Worm (Caenorhabditis elegans) whole organism, L1 larva: ENCODE measurements around the gene nhr-71.

Source experiments
- C04F5.9 ChIP-seq: sonication (generic microtip); optimal IDR thresholded peaks from 2 replicates; lab custom pipeline; 2016; ENCODE audit warnings: missing genetic modification characterization, missing compliant biosample characterization
- C34B4.2 ChIP-seq: sonication (generic microtip); optimal IDR thresholded peaks from 2 replicates; lab custom pipeline; 2017; ENCODE audit warnings: mild to moderate bottlenecking, missing genetic modification characterization, missing compliant biosample characterization
- aha-1 ChIP-seq: fragments of 150-350 bp; optimal IDR thresholded peaks from 2 replicates; lab custom pipeline; 2014; ENCODE audit warnings: missing biosample characterization, missing genetic modification characterization
- alr-1 ChIP-seq: fragments of 200-800 bp; sonication (Bioruptor generic); optimal IDR thresholded peaks from 2 replicates; lab custom pipeline; 2018; ENCODE audit warnings: borderline replicate concordance, mild to moderate bottlenecking, missing genetic modification characterization, missing compliant biosample characterization
- aly-2 ChIP-seq: fragments of 150-350 bp; optimal IDR thresholded peaks from 2 replicates; lab custom pipeline; 2014; ENCODE audit warnings: missing biosample characterization, missing genetic modification characterization
- blmp-1 ChIP-seq: fragments of 150-350 bp; optimal IDR thresholded peaks from 2 replicates; lab custom pipeline; 2014; ENCODE audit warnings: missing biosample characterization, missing genetic modification characterization
- ceh-8 ChIP-seq: fragments of 200-800 bp; sonication (Bioruptor generic); optimal IDR thresholded peaks from 2 replicates; lab custom pipeline; 2018; ENCODE audit warnings: mild to moderate bottlenecking, missing genetic modification characterization, moderate library complexity, missing compliant biosample characterization
- ceh-88 ChIP-seq: fragments of 200-800 bp; sonication (Bioruptor generic); IDR thresholded peaks from 2 replicates; pipeline ENCODE4 v1.3.6; 2022; ENCODE audit warnings: missing genetic modification characterization, missing compliant biosample characterization
- ceh-90 ChIP-seq: sonication (generic microtip); optimal IDR thresholded peaks from 2 replicates; lab custom pipeline; 2016; ENCODE audit warnings: missing genetic modification characterization, missing compliant biosample characterization
- ces-1 ChIP-seq: fragments of 150-350 bp; optimal IDR thresholded peaks from 2 replicates; lab custom pipeline; 2014; ENCODE audit warnings: missing biosample characterization, missing genetic modification reagents, missing genetic modification characterization
- dpl-1 ChIP-seq, 3 experiments: fragments of 150-350 bp in 2 of 3; sonication (generic microtip) in 1 of 3; optimal IDR thresholded peaks; 2 replicates each; lab custom pipeline; 2014 to 2017; ENCODE audit warnings: missing biosample characterization in 3 of 3, missing genetic modification characterization in 3 of 3, missing genetic modification reagents in 3 of 3
- dsc-1 ChIP-seq: sonication (generic microtip); optimal IDR thresholded peaks from 2 replicates; lab custom pipeline; 2016; ENCODE audit warnings: mild to moderate bottlenecking, missing genetic modification characterization, missing compliant biosample characterization
- efl-3 ChIP-seq: fragments of 200-800 bp; sonication (Bioruptor generic); optimal IDR thresholded peaks from 2 replicates; lab custom pipeline; 2018; ENCODE audit warnings: mild to moderate bottlenecking, missing genetic modification characterization, missing compliant biosample characterization
- egl-13 ChIP-seq: sonication (generic microtip); optimal IDR thresholded peaks from 2 replicates; lab custom pipeline; 2016; ENCODE audit warnings: missing genotype, missing genetic modification reagents, missing genetic modification characterization, missing compliant biosample characterization
- egl-27 ChIP-seq, 2 experiments: fragments of 150-350 bp in 1 of 2; sonication (generic microtip); optimal IDR thresholded peaks; 3 replicates each; lab custom pipeline; 2017 to 2018; ENCODE audit warnings: missing biosample characterization in 2 of 2, missing genetic modification characterization in 2 of 2, missing genetic modification reagents in 2 of 2
- elt-2 ChIP-seq: sonication (generic microtip); optimal IDR thresholded peaks from 2 replicates; lab custom pipeline; 2016; ENCODE audit warnings: missing genetic modification characterization, mild to moderate bottlenecking, inconsistent platforms, missing compliant biosample characterization, missing genetic modification reagents
- elt-3 ChIP-seq, 6 experiments: fragments of 150-350 bp in 1 of 6; sonication (generic microtip); optimal IDR thresholded peaks; 2 replicates each; lab custom pipeline; 2017 to 2018; ENCODE audit warnings: missing biosample characterization in 6 of 6, missing genetic modification characterization in 6 of 6, inconsistent platforms in 1 of 6
- ets-5 ChIP-seq: fragments of 200-800 bp; sonication (Bioruptor generic); IDR thresholded peaks from 2 replicates; pipeline ENCODE4 v1.3.6; 2022; ENCODE audit warnings: missing genetic modification characterization, missing compliant biosample characterization
- fkh-10 ChIP-seq: sonication (generic microtip); optimal IDR thresholded peaks from 2 replicates; lab custom pipeline; 2017; ENCODE audit warnings: missing biosample characterization, missing genetic modification reagents, missing genetic modification characterization
- fkh-4 ChIP-seq: sonication (generic microtip); optimal IDR thresholded peaks from 2 replicates; lab custom pipeline; 2016; ENCODE audit warnings: missing compliant biosample characterization, missing genetic modification characterization, borderline replicate concordance
- fkh-8 ChIP-seq: sonication (generic microtip); optimal IDR thresholded peaks from 2 replicates; lab custom pipeline; 2016; ENCODE audit warnings: mild to moderate bottlenecking, missing genetic modification characterization, missing compliant biosample characterization
- fos-1 ChIP-seq: fragments of 150-350 bp; optimal IDR thresholded peaks from 2 replicates; lab custom pipeline; 2014; ENCODE audit warnings: missing biosample characterization, missing genetic modification characterization
- grh-1 ChIP-seq: fragments of 200-800 bp; sonication (Bioruptor generic); IDR thresholded peaks from 2 replicates; pipeline ENCODE4 v1.3.6; 2022; ENCODE audit warnings: missing genetic modification reagents, missing genetic modification characterization, missing compliant biosample characterization
- hlh-17 ChIP-seq: fragments of 200-800 bp; sonication (Bioruptor generic); optimal IDR thresholded peaks from 2 replicates; lab custom pipeline; 2018; ENCODE audit warnings: missing genetic modification characterization, mild to moderate bottlenecking, missing compliant biosample characterization, moderate library complexity, borderline replicate concordance
- hlh-4 ChIP-seq: sonication (generic microtip); optimal IDR thresholded peaks from 2 replicates; lab custom pipeline; 2016; ENCODE audit warnings: mild to moderate bottlenecking, missing genetic modification characterization, missing compliant biosample characterization
- hpl-2 ChIP-seq: fragments of 150-350 bp; optimal IDR thresholded peaks from 2 replicates; lab custom pipeline; 2014; ENCODE audit warnings: missing biosample characterization, missing genetic modification reagents, missing genetic modification characterization
- lin-35 ChIP-seq, 2 experiments: fragments of 150-350 bp; optimal IDR thresholded peaks; 2 replicates each; lab custom pipeline; 2014; ENCODE audit warnings: missing biosample characterization in 2 of 2, missing genetic modification characterization in 2 of 2, missing genetic modification reagents in 2 of 2
- lin-39 ChIP-seq: fragments of 150-350 bp; optimal IDR thresholded peaks from 2 replicates; lab custom pipeline; 2014; ENCODE audit warnings: missing biosample characterization, missing genetic modification reagents, missing genetic modification characterization
- mab-9 ChIP-seq: fragments of 200-800 bp; sonication (Bioruptor generic); IDR thresholded peaks from 2 replicates; pipeline ENCODE4 v1.3.6; 2022; ENCODE audit warnings: missing genetic modification reagents, missing genetic modification characterization, missing compliant biosample characterization
- nhr-11 ChIP-seq: fragments of 150-350 bp; optimal IDR thresholded peaks from 2 replicates; lab custom pipeline; 2014; ENCODE audit warnings: missing biosample characterization, missing genetic modification characterization
- nhr-12 ChIP-seq: sonication (generic microtip); optimal IDR thresholded peaks from 2 replicates; lab custom pipeline; 2017; ENCODE audit warnings: missing biosample characterization, missing genetic modification characterization
- nhr-20 ChIP-seq: sonication (generic microtip); optimal IDR thresholded peaks from 2 replicates; lab custom pipeline; 2016; ENCODE audit warnings: mild to moderate bottlenecking, missing genetic modification characterization, missing compliant biosample characterization
- nhr-237 ChIP-seq: fragments of 150-350 bp; optimal IDR thresholded peaks from 2 replicates; lab custom pipeline; 2014; ENCODE audit warnings: missing biosample characterization, missing genetic modification characterization
- nhr-28 ChIP-seq: fragments of 150-350 bp; optimal IDR thresholded peaks from 2 replicates; lab custom pipeline; 2014; ENCODE audit warnings: missing biosample characterization, missing genetic modification characterization
- nhr-47 ChIP-seq: sonication (generic microtip); optimal IDR thresholded peaks from 2 replicates; lab custom pipeline; 2016; ENCODE audit warnings: mild to moderate bottlenecking, missing genetic modification characterization, moderate library complexity, missing compliant biosample characterization
- nhr-76 ChIP-seq: sonication (generic microtip); optimal IDR thresholded peaks from 2 replicates; lab custom pipeline; 2017; ENCODE audit warnings: missing biosample characterization, missing genetic modification characterization
- nhr-85 ChIP-seq: sonication (generic microtip); peaks from one replicate; lab custom pipeline; 2016; ENCODE audit warnings: missing genetic modification characterization, inconsistent platforms, missing compliant biosample characterization
- pag-3 ChIP-seq: sonication (generic microtip); optimal IDR thresholded peaks from 2 replicates; lab custom pipeline; 2017; ENCODE audit warnings: missing genetic modification characterization, mild to moderate bottlenecking, missing compliant biosample characterization, antibody characterized with exemption, borderline replicate concordance; ENCODE audit not compliant: insufficient read depth
- pax-3 ChIP-seq: fragments of 200-800 bp; sonication (Bioruptor generic); optimal IDR thresholded peaks from 2 replicates; lab custom pipeline; 2018; ENCODE audit warnings: mild to moderate bottlenecking, missing genetic modification characterization, moderate library complexity, missing compliant biosample characterization
- skn-1 ChIP-seq: fragments of 150-350 bp; optimal IDR thresholded peaks from 2 replicates; lab custom pipeline; 2014; ENCODE audit warnings: missing biosample characterization, missing genetic modification characterization
- snpc-4 ChIP-seq: fragments of 150-350 bp; optimal IDR thresholded peaks from 2 replicates; lab custom pipeline; 2014; ENCODE audit warnings: missing biosample characterization, missing genetic modification characterization
- sox-4 ChIP-seq: sonication (generic microtip); optimal IDR thresholded peaks from 2 replicates; lab custom pipeline; 2016; ENCODE audit warnings: missing genetic modification characterization, missing compliant biosample characterization
- tbx-2 ChIP-seq: sonication (generic microtip); optimal IDR thresholded peaks from 2 replicates; lab custom pipeline; 2016; ENCODE audit warnings: missing genetic modification characterization, missing compliant biosample characterization
- unc-130 ChIP-seq: fragments of 150-350 bp; optimal IDR thresholded peaks from 2 replicates; lab custom pipeline; 2017; ENCODE audit warnings: missing biosample characterization, missing genetic modification characterization, inconsistent platforms
- unc-30 ChIP-seq: sonication (generic microtip); optimal IDR thresholded peaks from 2 replicates; lab custom pipeline; 2017; ENCODE audit warnings: missing biosample characterization, missing genetic modification characterization
- unc-62 ChIP-seq: fragments of 150-350 bp; optimal IDR thresholded peaks from 2 replicates; lab custom pipeline; 2014; ENCODE audit warnings: missing biosample characterization, missing genetic modification reagents, missing genetic modification characterization
- unc-86 ChIP-seq: sonication (generic microtip); optimal IDR thresholded peaks from 2 replicates; lab custom pipeline; 2016; ENCODE audit warnings: missing genetic modification characterization, missing compliant biosample characterization
- unc-98 ChIP-seq: fragments of 200-800 bp; sonication (Bioruptor generic); IDR thresholded peaks from 2 replicates; pipeline ENCODE4 v1.3.6; 2022; ENCODE audit warnings: missing genetic modification characterization, missing compliant biosample characterization
- xbp-1 ChIP-seq: sonication (generic microtip); optimal IDR thresholded peaks from 2 replicates; lab custom pipeline; 2016; ENCODE audit warnings: missing genetic modification characterization, missing compliant biosample characterization
- zag-1 ChIP-seq: fragments of 150-350 bp; optimal IDR thresholded peaks from 2 replicates; lab custom pipeline; 2014; ENCODE audit warnings: missing biosample characterization, missing genetic modification characterization
- zip-4 ChIP-seq: fragments of 200-800 bp; sonication (Bioruptor generic); optimal IDR thresholded peaks from 2 replicates; lab custom pipeline; 2018; ENCODE audit warnings: mild to moderate bottlenecking, missing genetic modification characterization, moderate library complexity, missing compliant biosample characterization
- ztf-4 ChIP-seq: fragments of 150-350 bp; optimal IDR thresholded peaks from 2 replicates; lab custom pipeline; 2014; ENCODE audit warnings: missing biosample characterization, missing genetic modification characterization

Gene nhr-71

ce11 chrX:13700642-13701233, 46.4 kb upstream of the nhr-71 start (continued):
- TF ChIP-seq zag-1 (tag; lab: Kevin White, UChicago) (peak; percentile 95), dsc-1 (peak; percentile 100), aly-2 (tag; lab: Kevin White, UChicago) (peak; percentile 96), fkh-4 (peak; percentile 97), dpl-1 (GFP tag; optimal IDR thresholded peaks at IDR 0.05; lab: Kevin White, UChicago) (peak; percentile 63 to 72 (median 69)), unc-86 (tag; lab: Kevin White, UChicago) (peak; percentile 98), nhr-11 (peak; percentile 99), nhr-85 (tag; lab: Kevin White, UChicago) (peak; percentile 99), nhr-237 (tag; lab: Kevin White, UChicago) (peak; percentile 97), C34B4.2 (tag; lab: Kevin White, UChicago) (peak; percentile 64), nhr-20 (tag; lab: Kevin White, UChicago) (peak; percentile 99), fkh-10 (peak; percentile 100), elt-2 (tag; lab: Kevin White, UChicago) (peak; percentile 94), pag-3 (tag; lab: Kevin White, UChicago) (no peak), ceh-8 (GFP tag; lab: Kevin White, UChicago) (peak; percentile 99), ceh-88 (GFP tag; lab: Robert Waterston, UW) (peak; percentile 98), egl-27 (tag; optimal IDR thresholded peaks at IDR 0.05; lab: Kevin White, UChicago) (peak; percentile 97 to 98), unc-30 (tag; lab: Kevin White, UChicago) (peak; percentile 72), unc-62 (GFP tag; lab: Kevin White, UChicago) (no peak), hpl-2 (GFP tag; lab: Kevin White, UChicago) (peak; percentile 100), fkh-8 (tag; lab: Kevin White, UChicago) (peak; percentile 98), nhr-28 (tag; lab: Kevin White, UChicago) (peak; percentile 58), lin-39 (tag; lab: Kevin White, UChicago) (peak; percentile 100), grh-1 (GFP tag; lab: Robert Waterston, UW) (peak; percentile 97), hlh-4 (tag; lab: Kevin White, UChicago) (peak; percentile 74), pax-3 (tag; lab: Kevin White, UChicago) (peak; percentile 96), zip-4 (peak; percentile 96), nhr-76 (tag; lab: Kevin White, UChicago) (peak; percentile 99), ets-5 (GFP tag; lab: Robert Waterston, UW) (peak; percentile 95; the same call in 1 of the 2 replicates), snpc-4 (tag; lab: Kevin White, UChicago) (peak; percentile 95), elt-3 (tag; optimal IDR thresholded peaks at IDR 0.05; lab: Kevin White, UChicago) (peak; percentile 44 to 99 (median 86)), skn-1 (tag; lab: Kevin White, UChicago) (peak; percentile 98), fos-1 (tag; lab: Kevin White, UChicago) (peak; percentile 100), tbx-2 (peak; percentile 99), sox-4 (peak; percentile 100), efl-3 (peak; percentile 99), egl-13 (tag; lab: Kevin White, UChicago) (peak; percentile 99), C04F5.9 (peak; percentile 95), ceh-90 (tag; lab: Kevin White, UChicago) (no peak), unc-98 (peak; percentile 94), ztf-4 (tag; lab: Kevin White, UChicago) (peak; percentile 99), hlh-17 (GFP tag; lab: Kevin White, UChicago) (no peak), alr-1 (tag; lab: Kevin White, UChicago) (no peak), ces-1 (GFP tag; lab: Kevin White, UChicago) (peak; percentile 84), nhr-12 (tag; lab: Kevin White, UChicago) (peak; percentile 89), xbp-1 (tag; lab: Kevin White, UChicago) (peak; percentile 98), aha-1 (tag; lab: Kevin White, UChicago) (peak; percentile 96), nhr-47 (tag; lab: Kevin White, UChicago) (peak; percentile 100), unc-130 (peak; percentile 99), blmp-1 (peak; percentile 64), lin-35 (GFP tag; optimal IDR thresholded peaks at IDR 0.05; lab: Kevin White, UChicago) (peak; percentile 82 to 94), mab-9 (peak; percentile 99)
